Fruit fly (Drosophila melanogaster) whole organism, prepupa: ENCODE measurements around the gene CG18787.

Source experiments
- CG11902 ChIP-seq: fragments of 200-800 bp; sonication (Bioruptor generic); optimal IDR thresholded peaks from 3 replicates; lab custom pipeline; 2016; ENCODE audit warnings: missing biosample characterization, missing genetic modification characterization
- Hr39 ChIP-seq: fragments of 200-800 bp; sonication (Bioruptor generic); optimal IDR thresholded peaks from 2 replicates; lab custom pipeline; 2016; ENCODE audit warnings: missing biosample characterization, missing genetic modification characterization
- pdm3 ChIP-seq: fragments of 200-800 bp; sonication (Bioruptor generic); optimal IDR thresholded peaks from 3 replicates; lab custom pipeline; 2016; ENCODE audit warnings: missing biosample characterization, missing genetic modification characterization

DNA sequence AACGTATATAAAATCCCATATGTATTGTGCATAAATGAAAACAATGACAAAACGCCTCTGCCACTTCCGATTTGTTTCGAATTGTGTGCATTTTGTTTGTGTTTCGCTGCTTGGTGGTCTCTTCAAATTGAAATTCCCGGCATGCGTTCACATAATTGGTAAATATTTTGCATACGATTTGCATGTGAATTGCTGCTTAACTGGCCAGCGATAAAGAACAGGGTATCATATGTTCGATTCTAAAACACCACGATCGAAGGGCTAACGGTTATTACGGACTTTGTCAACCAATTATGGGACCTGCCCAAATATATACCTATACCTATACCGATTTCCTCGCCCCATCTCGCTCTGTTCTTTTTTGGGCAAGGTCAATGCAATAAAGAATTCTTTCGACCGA, 29.0 kb upstream of the CG18787 start:
- TF ChIP-seq CG11902 (GFP tag; lab: Kevin White, UChicago) = no peak
- no peak for TF ChIP-seq Hr39 (GFP tag; lab: Kevin White, UChicago)
- TF ChIP-seq pdm3 = no peak
